Worm (Caenorhabditis elegans) whole organism, early embryonic: ENCODE data around the gene F59B2.3.

Source experiments
- F13C5.2 ChIP-seq: sonication (generic microtip); optimal IDR thresholded peaks from 2 replicates; lab custom pipeline; 2017; ENCODE audit warnings: mild to moderate bottlenecking, missing genetic modification characterization, inconsistent platforms, missing compliant biosample characterization
- aly-1 ChIP-seq: sonication (generic microtip); optimal IDR thresholded peaks from 2 replicates; lab custom pipeline; 2016; ENCODE audit warnings: missing genetic modification characterization, missing compliant biosample characterization
- flt-1 ChIP-seq: fragments of 200-800 bp; sonication (Bioruptor generic); IDR thresholded peaks from 2 replicates; pipeline ENCODE4 v1.3.6; 2022; ENCODE audit warnings: missing genetic modification characterization, missing compliant biosample characterization
- hmg-4 ChIP-seq: fragments of 200-800 bp; sonication (Bioruptor generic); optimal IDR thresholded peaks from 2 replicates; lab custom pipeline; 2018; ENCODE audit warnings: mild to moderate bottlenecking, missing genetic modification characterization, missing compliant biosample characterization
- tbx-11 ChIP-seq: fragments of 200-800 bp; sonication (Bioruptor generic); IDR thresholded peaks from 2 replicates; pipeline ENCODE4 v1.3.6; 2022; ENCODE audit warnings: missing genetic modification characterization, missing compliant biosample characterization

DNA sequence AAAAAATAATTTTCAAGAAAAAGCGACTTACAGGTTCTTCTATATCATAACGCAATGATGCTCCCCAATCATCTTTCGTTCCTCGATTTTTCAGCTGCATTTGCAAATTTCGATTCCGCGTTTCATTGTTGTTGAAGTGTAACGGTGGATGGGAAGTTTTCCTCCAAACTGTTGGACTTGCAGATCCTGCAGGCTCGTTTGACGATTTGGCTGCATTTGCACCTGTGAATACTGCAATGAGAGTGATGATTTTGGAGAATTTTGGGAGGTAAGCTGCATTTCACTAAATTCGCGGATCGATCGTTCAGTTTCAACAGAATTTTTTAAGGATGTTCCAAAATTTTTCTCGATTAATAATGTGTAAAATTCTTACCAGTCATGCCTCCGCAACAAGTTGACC is 18.7 kb downstream of the F59B2.3 start:
- no peak for TF ChIP-seq flt-1 (GFP tag; lab: Robert Waterston, UW)
- no peak for TF ChIP-seq hmg-4 (GFP tag; lab: Kevin White, UChicago)
- no peak for TF ChIP-seq tbx-11
- TF ChIP-seq aly-1 (tag; lab: Kevin White, UChicago), result no peak
- no peak for TF ChIP-seq F13C5.2 (tag; lab: Kevin White, UChicago)
